Fruit fly (Drosophila melanogaster): ENCODE results near the gene dpy.

dm6 chr2L:4576467-4576866, 37.6 kb downstream of the dpy start:
- TF ChIP-seq D1 (tag; optimal IDR thresholded peaks at IDR 0.05) (no peak), Ets98B (GFP tag; IDR thresholded peaks at IDR 0.05) (no peak), CG12605 (GFP tag; IDR thresholded peaks at IDR 0.05) (no peak), CG13204 (GFP tag; optimal IDR thresholded peaks at IDR 0.05) (no peak)
